7 worm cellular contexts compared by ENCODE assay signal in the genomic region with DNA sequence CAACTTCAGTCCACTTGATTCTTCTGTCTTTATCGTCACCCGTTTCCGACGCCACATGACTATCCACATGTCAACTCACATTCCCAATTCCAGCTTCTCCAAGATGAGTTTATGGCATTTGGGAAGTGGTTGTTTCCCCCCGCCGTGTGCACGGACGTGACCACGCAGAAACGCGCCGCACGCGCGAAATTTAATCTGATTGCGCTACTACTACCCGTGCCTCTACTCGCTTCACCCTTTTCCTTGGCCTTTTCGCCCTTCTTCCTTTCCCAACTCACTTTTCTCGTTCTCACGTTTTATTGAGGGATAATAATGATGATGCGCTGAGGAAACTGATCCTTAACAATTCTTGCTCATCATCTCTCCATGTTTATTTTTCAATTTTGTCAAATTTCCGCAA.
A peak's percentile ranks its signal among the peaks of the same experiment; 100 is the strongest.
TF ChIP-seq lines count a peak whose summit lies in the region.

No protein-coding gene starts in this region.

TF ChIP-seq in whole organism, L1 larva, 84 proteins besides CTCF, POLR2A, EP300 and RAD21:
- TF ChIP-seq tbx-2 (tag; optimal IDR thresholded peaks at IDR 0.05; lab: Kevin White, UChicago) (no peak), lin-14 (GFP tag; optimal IDR thresholded peaks at IDR 0.05; lab: Kevin White, UChicago) (peak; percentile 44)
TF ChIP-seq in whole organism, L1 larva: peak in this region for 1.

TF ChIP-seq in whole organism, L3 larva, 47 proteins besides CTCF, POLR2A, EP300 and RAD21:
- TF ChIP-seq mdl-1 (tag; optimal IDR thresholded peaks at IDR 0.05; lab: Kevin White, UChicago) (no peak), lin-39 (tag; optimal IDR thresholded peaks at IDR 0.05; lab: Kevin White, UChicago) (no peak), unc-39 (tag; optimal IDR thresholded peaks at IDR 0.05; lab: Kevin White, UChicago) (no peak), lin-15B (tag; optimal IDR thresholded peaks at IDR 0.05; lab: Kevin White, UChicago) (peak; percentile 3), nhr-76 (tag; optimal IDR thresholded peaks at IDR 0.05; lab: Kevin White, UChicago) (no peak)
TF ChIP-seq in whole organism, L3 larva: peak in this region for 1.

TF ChIP-seq in whole organism, L4 larva, 104 proteins besides CTCF, POLR2A, EP300 and RAD21:
- TF ChIP-seq spr-3 (GFP tag; optimal IDR thresholded peaks at IDR 0.05; lab: Kevin White, UChicago) (no peak), Y75B8A.6 (GFP tag; IDR thresholded peaks at IDR 0.05; lab: Robert Waterston, UW) (no peak), php-3 (GFP tag; IDR thresholded peaks at IDR 0.05; lab: Robert Waterston, UW) (no peak), hlh-30 (tag; optimal IDR thresholded peaks at IDR 0.05; lab: Kevin White, UChicago; ENCODE audit: insufficient read depth) (peak; percentile 48), nhr-28 (tag; optimal IDR thresholded peaks at IDR 0.05; lab: Kevin White, UChicago) (no peak), nhr-48 (tag; optimal IDR thresholded peaks at IDR 0.05; lab: Kevin White, UChicago) (no peak), nhr-77 (tag; optimal IDR thresholded peaks at IDR 0.05; lab: Kevin White, UChicago) (no peak), sdz-12 (GFP tag; optimal IDR thresholded peaks at IDR 0.05; lab: Kevin White, UChicago) (no peak)

TF ChIP-seq in whole organism, late embryonic, 69 proteins besides CTCF, POLR2A, EP300 and RAD21:
- TF ChIP-seq ceh-45 (GFP tag; IDR thresholded peaks at IDR 0.05; lab: Robert Waterston, UW): 0 out of 2 replicates have a peak, but pooled peaks have one; percentile 39
- TF ChIP-seq unc-42 (tag; optimal IDR thresholded peaks at IDR 0.05; lab: Kevin White, UChicago): peak; percentile 96
- TF ChIP-seq pax-1 (tag; optimal IDR thresholded peaks at IDR 0.05; lab: Kevin White, UChicago): no peak
- TF ChIP-seq ceh-31 (tag; optimal IDR thresholded peaks at IDR 0.05; lab: Kevin White, UChicago): peak; percentile 20
- TF ChIP-seq sox-4 (tag; optimal IDR thresholded peaks at IDR 0.05; lab: Kevin White, UChicago): no peak
- TF ChIP-seq fkh-6 (tag; optimal IDR thresholded peaks at IDR 0.05; lab: Kevin White, UChicago): peak; percentile 24
- TF ChIP-seq che-1 (tag; optimal IDR thresholded peaks at IDR 0.05; lab: Kevin White, UChicago): no peak
- TF ChIP-seq sdc-2 (tag; optimal IDR thresholded peaks at IDR 0.05; lab: Kevin White, UChicago): peak; percentile 3
- no peak for TF ChIP-seq hlh-8 (tag; optimal IDR thresholded peaks at IDR 0.05; lab: Kevin White, UChicago)
- TF ChIP-seq C38D4.7 (GFP tag; optimal IDR thresholded peaks at IDR 0.05; lab: Kevin White, UChicago): no peak
- peak; percentile 37 for TF ChIP-seq ceh-34 (tag; optimal IDR thresholded peaks at IDR 0.05; lab: Kevin White, UChicago)

TF ChIP-seq in whole organism, midembryonic, 9 proteins besides CTCF, POLR2A, EP300 and RAD21:
- 0 out of 2 replicates have a peak, but pooled peaks have one; percentile 61 for TF ChIP-seq ztf-23 (GFP tag; IDR thresholded peaks at IDR 0.05; lab: Robert Waterston, UW)
- no peak for TF ChIP-seq tab-1 (GFP tag; IDR thresholded peaks at IDR 0.05; lab: Robert Waterston, UW)

TF ChIP-seq in whole organism, mixed stage, embryonic, 35 proteins besides CTCF, POLR2A, EP300 and RAD21:
- TF ChIP-seq lsy-2 (tag; optimal IDR thresholded peaks at IDR 0.05; lab: Kevin White, UChicago) (no peak), mab-5 (tag; optimal IDR thresholded peaks at IDR 0.05; lab: Kevin White, UChicago) (no peak), cnd-1 (tag; optimal IDR thresholded peaks at IDR 0.05; lab: Kevin White, UChicago) (no peak), zip-8 (tag; optimal IDR thresholded peaks at IDR 0.05; lab: Kevin White, UChicago) (no peak), sptf-1 (tag; optimal IDR thresholded peaks at IDR 0.05; lab: Kevin White, UChicago) (peak; percentile 38), hlh-1 (tag; optimal IDR thresholded peaks at IDR 0.05; lab: Kevin White, UChicago) (no peak), ces-1 (GFP tag; optimal IDR thresholded peaks at IDR 0.05; lab: Kevin White, UChicago) (peak; percentile 84), nhr-12 (tag; optimal IDR thresholded peaks at IDR 0.05; lab: Kevin White, UChicago) (no peak), nhr-76 (tag; optimal IDR thresholded peaks at IDR 0.05; lab: Kevin White, UChicago) (no peak), nhr-2 (tag; optimal IDR thresholded peaks at IDR 0.05; lab: Kevin White, UChicago) (no peak)

TF ChIP-seq in whole organism, young adult, 124 proteins besides CTCF, POLR2A, EP300 and RAD21:
- TF ChIP-seq let-607 (tag; optimal IDR thresholded peaks at IDR 0.05; lab: Kevin White, UChicago) (no peak), cebp-2 (GFP tag; IDR thresholded peaks at IDR 0.05; lab: Robert Waterston, UW) (no peak), ekl-4 (GFP tag; IDR thresholded peaks at IDR 0.05; lab: Robert Waterston, UW) (no peak), attf-3 (GFP tag; conservative IDR thresholded peaks at IDR 0.05; lab: Robert Waterston, UW) (no peak), mes-4 (tag; optimal IDR thresholded peaks at IDR 0.05; lab: Kevin White, UChicago) (no peak), C06A6.2 (GFP tag; conservative IDR thresholded peaks at IDR 0.05; lab: Robert Waterston, UW) (no peak), madf-6 (GFP tag; IDR thresholded peaks at IDR 0.05; lab: Robert Waterston, UW) (0 out of 2 replicates have a peak, but pooled peaks have one; percentile 9), Y53F4B.3 (GFP tag; IDR thresholded peaks at IDR 0.05; lab: Robert Waterston, UW) (no peak), lin-26 (GFP tag; IDR thresholded peaks at IDR 0.05; lab: Robert Waterston, UW) (no peak), athp-1 (tag; optimal IDR thresholded peaks at IDR 0.05; lab: Kevin White, UChicago) (no peak), bed-1 (GFP tag; IDR thresholded peaks at IDR 0.05; lab: Robert Waterston, UW) (no peak), zim-3 (tag; optimal IDR thresholded peaks at IDR 0.05; lab: Kevin White, UChicago) (no peak), repo-1 (tag; optimal IDR thresholded peaks at IDR 0.05; lab: Kevin White, UChicago) (no peak), K12H6.12 (tag; optimal IDR thresholded peaks at IDR 0.05; lab: Kevin White, UChicago) (no peak), Y95B8A.8 (GFP tag; IDR thresholded peaks at IDR 0.05; lab: Robert Waterston, UW) (no peak), attf-6 (GFP tag; IDR thresholded peaks at IDR 0.05; lab: Robert Waterston, UW) (no peak), zfh-2 (GFP tag; conservative IDR thresholded peaks at IDR 0.05; lab: Robert Waterston, UW) (peak; percentile 48; the same call in 1 of the 2 replicates)
